Worm (Caenorhabditis elegans): Measurements from ENCODE around the gene F53A3.7.

DNA sequence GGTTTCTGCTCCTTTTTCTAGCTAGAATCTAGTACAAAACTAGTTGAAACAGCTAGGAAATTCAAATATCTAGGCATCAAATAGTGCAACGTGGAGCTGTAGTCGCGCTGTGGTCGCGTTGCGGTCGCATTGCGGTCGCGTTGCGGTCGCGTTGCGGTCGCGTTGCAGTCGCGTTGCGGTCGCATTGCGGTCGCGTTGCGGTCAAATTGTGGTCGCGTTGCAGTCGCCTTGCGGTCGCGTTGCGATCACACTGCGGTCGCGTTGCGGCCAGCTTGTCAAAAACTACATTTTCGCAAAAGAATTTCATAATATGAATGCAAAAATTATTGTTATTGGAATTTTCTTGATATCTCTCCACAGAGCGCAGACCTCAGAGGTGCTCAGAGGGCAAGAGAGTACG lies 24.7 kb downstream of the F53A3.7 start:
- TF ChIP-seq ama-1 (optimal IDR thresholded peaks at IDR 0.05) (no peak), sptf-1 (tag; optimal IDR thresholded peaks at IDR 0.05) (no peak), elt-2 (tag; optimal IDR thresholded peaks at IDR 0.05) (no peak), lin-14 (GFP tag; optimal IDR thresholded peaks at IDR 0.05) (no peak), ztf-11 (tag; optimal IDR thresholded peaks at IDR 0.05) (no peak), aha-1 (tag; optimal IDR thresholded peaks at IDR 0.05) (no peak), nhr-12 (tag; optimal IDR thresholded peaks at IDR 0.05) (no peak), unc-62 (GFP tag; optimal IDR thresholded peaks at IDR 0.05) (no peak), ztf-4 (tag; optimal IDR thresholded peaks at IDR 0.05) (no peak), ceh-63 (GFP tag; optimal IDR thresholded peaks at IDR 0.05) (no peak)
